Worm (Caenorhabditis elegans): ENCODE data around the gene wbp-11.

The wbp-11 gene

DNA sequence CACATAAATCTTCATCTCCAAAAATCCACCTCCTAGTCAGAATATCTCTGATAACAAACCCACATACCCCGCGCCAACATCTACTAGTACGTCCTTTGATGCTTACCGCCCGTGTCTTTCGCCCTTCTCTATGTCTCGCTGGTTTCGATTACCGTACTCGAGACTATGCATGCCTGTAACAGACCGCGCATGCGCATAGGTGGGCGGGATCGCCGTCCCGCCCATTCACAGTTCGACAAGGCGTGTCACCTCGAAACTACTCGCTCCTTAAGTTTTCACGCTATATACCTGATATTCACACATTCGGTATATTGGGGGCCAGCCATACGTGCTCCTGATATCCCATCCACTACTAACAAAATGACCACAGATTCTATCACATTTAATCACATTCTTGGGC lies 26.2 kb upstream of the wbp-11 start, which contains the start of gene pax-3:
Gene pax-3 (plus strand): TSS at position 83 of the 400 bp plus-strand sequence.
- TF ChIP-seq pha-4 (GFP tag; IDR thresholded peaks at IDR 0.05) (no peak), pha-4 (tag; optimal IDR thresholded peaks at IDR 0.05) (no peak), hmg-1.1 (GFP tag; IDR thresholded peaks at IDR 0.05) (no peak), daf-16 (GFP tag; optimal IDR thresholded peaks at IDR 0.05) (no peak), daf-16 (tag; optimal IDR thresholded peaks at IDR 0.05) (no peak), mdt-29 (GFP tag; IDR thresholded peaks at IDR 0.05) (no peak), unc-62 (GFP tag; optimal IDR thresholded peaks at IDR 0.05 in 1 of 2) (peak in 1 of 2 experiments; percentile 3), unc-62 (tag; optimal IDR thresholded peaks at IDR 0.05) (no peak), F49E8.2 (tag; optimal IDR thresholded peaks at IDR 0.05; ENCODE audit: borderline replicate concordance) (no peak), aha-1 (tag) (peak; percentile 88), lin-38 (GFP tag; IDR thresholded peaks at IDR 0.05) (no peak), ztf-7 (tag; optimal IDR thresholded peaks at IDR 0.05) (no peak)

DNA sequence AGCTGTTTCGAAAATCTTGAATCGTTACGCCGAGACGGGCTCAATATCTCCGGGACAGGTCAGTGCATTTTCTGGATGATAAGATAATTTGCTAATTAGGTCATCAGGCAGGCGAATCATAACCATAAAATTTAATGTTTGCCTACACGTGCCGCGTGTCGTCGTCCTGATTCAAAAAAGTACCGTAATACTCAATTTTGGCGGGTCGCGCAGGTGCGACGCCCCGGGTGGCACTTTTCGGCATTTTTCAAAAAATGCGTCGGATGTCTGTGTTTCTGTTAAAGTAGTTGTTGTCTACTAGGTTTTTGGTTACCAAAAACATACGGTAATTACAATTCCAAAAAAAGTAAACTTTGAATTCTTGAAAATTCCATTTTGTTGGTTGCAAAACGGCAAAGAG lies 25.2 kb upstream of the wbp-11 start:
- no peak for TF ChIP-seq hif-1 (tag; optimal IDR thresholded peaks at IDR 0.05)
- TF ChIP-seq vab-7 (GFP tag; IDR thresholded peaks at IDR 0.05) = no peak
- TF ChIP-seq F10B5.3 (tag; optimal IDR thresholded peaks at IDR 0.05) = no peak
- TF ChIP-seq nhr-25 (tag; optimal IDR thresholded peaks at IDR 0.05; ENCODE audit: borderline replicate concordance, insufficient read depth) = no peak
- TF ChIP-seq arid-1 (GFP tag; conservative IDR thresholded peaks at IDR 0.05) = no peak
- TF ChIP-seq set-16 (GFP tag; IDR thresholded peaks at IDR 0.05) = no peak
- TF ChIP-seq R02D3.7 (tag; optimal IDR thresholded peaks at IDR 0.05) = no peak
- no peak for TF ChIP-seq F37D6.2 (tag; optimal IDR thresholded peaks at IDR 0.05)
- TF ChIP-seq hlh-30 (tag; optimal IDR thresholded peaks at IDR 0.05; ENCODE audit: insufficient read depth) = no peak
- no peak for TF ChIP-seq Y105C5A.15 (GFP tag; IDR thresholded peaks at IDR 0.05)
- TF ChIP-seq daf-8 (GFP tag; IDR thresholded peaks at IDR 0.05) = no peak
- no peak for TF ChIP-seq pqm-1 (tag; optimal IDR thresholded peaks at IDR 0.05)
- TF ChIP-seq F26F4.8 (GFP tag; conservative IDR thresholded peaks at IDR 0.05) = no peak
- TF ChIP-seq spr-3 (GFP tag; optimal IDR thresholded peaks at IDR 0.05) = no peak
- no peak for TF ChIP-seq mdt-29 (GFP tag; IDR thresholded peaks at IDR 0.05)
- TF ChIP-seq ztf-7 (tag; optimal IDR thresholded peaks at IDR 0.05) = no peak
- no peak for TF ChIP-seq madf-9 (GFP tag; conservative IDR thresholded peaks at IDR 0.05)
- TF ChIP-seq skn-1 (tag; optimal IDR thresholded peaks at IDR 0.05) = no peak
- no peak for TF ChIP-seq zip-2 (tag; optimal IDR thresholded peaks at IDR 0.05)
- no peak for TF ChIP-seq dmd-9 (GFP tag; IDR thresholded peaks at IDR 0.05)

DNA sequence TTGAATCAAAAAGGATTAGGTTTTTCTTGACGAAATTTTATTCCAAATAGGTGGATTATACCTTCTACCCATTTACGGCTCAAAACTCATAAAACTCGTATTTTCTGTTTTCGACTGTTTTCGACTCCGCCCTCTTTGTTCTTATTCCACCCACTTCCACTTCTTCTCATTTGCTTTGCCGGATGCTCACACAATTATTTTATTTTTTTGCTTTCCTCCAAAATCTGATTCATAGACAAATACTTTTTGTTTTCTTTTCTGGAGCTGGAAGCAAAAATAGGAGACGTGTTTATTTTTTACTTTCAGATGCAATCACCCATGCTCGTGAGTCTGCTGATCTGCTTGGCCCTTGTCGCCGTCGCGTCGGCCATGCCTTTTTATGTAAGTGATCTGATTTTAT lies 17.6 kb upstream of the wbp-11 start, which contains the start of gene nlp-63:
Gene nlp-63 (plus strand): TSS at position 301 of the 400 bp plus-strand sequence.
- TF ChIP-seq zip-2 (tag; optimal IDR thresholded peaks at IDR 0.05) = no peak
- TF ChIP-seq ceh-82 (tag; optimal IDR thresholded peaks at IDR 0.05) = no peak
- TF ChIP-seq nhr-25 (tag; optimal IDR thresholded peaks at IDR 0.05; ENCODE audit: borderline replicate concordance, insufficient read depth) = no peak
- TF ChIP-seq gei-8 (GFP tag; optimal IDR thresholded peaks at IDR 0.05) = no peak
- TF ChIP-seq F44E2.7 (GFP tag; IDR thresholded peaks at IDR 0.05) = no peak
- no peak for TF ChIP-seq lir-3 (tag; optimal IDR thresholded peaks at IDR 0.05)
- TF ChIP-seq mep-1 (tag; optimal IDR thresholded peaks at IDR 0.05) = no peak
- no peak for TF ChIP-seq dpl-1 (GFP tag; optimal IDR thresholded peaks at IDR 0.05)
- TF ChIP-seq hmg-1.1 (GFP tag; IDR thresholded peaks at IDR 0.05) = no peak
- TF ChIP-seq Y75B8A.6 (GFP tag; IDR thresholded peaks at IDR 0.05) = no peak
- TF ChIP-seq zag-1 (tag; optimal IDR thresholded peaks at IDR 0.05) = no peak
- no peak for TF ChIP-seq F10B5.3 (tag; optimal IDR thresholded peaks at IDR 0.05)
- TF ChIP-seq snpc-4 (tag; optimal IDR thresholded peaks at IDR 0.05) = no peak
- no peak for TF ChIP-seq nhr-41 (GFP tag; IDR thresholded peaks at IDR 0.05)
- TF ChIP-seq ces-1 (GFP tag; optimal IDR thresholded peaks at IDR 0.05) = no peak

Data from whole organism, L4 larva.